Fruit fly (Drosophila melanogaster) whole organism, pupa: ENCODE data around the gene barr.

Experiments
- CG10348 ChIP-seq: fragments of 200-800 bp; sonication (Bioruptor generic); IDR thresholded peaks from 2 replicates; pipeline ENCODE4 v1.3.6; 2022; ENCODE audit warnings: missing biosample characterization, missing genetic modification characterization
- CG12605 ChIP-seq: fragments of 200-800 bp; sonication (Bioruptor generic); IDR thresholded peaks from 2 replicates; pipeline ENCODE4 v1.3.6; 2022; ENCODE audit warnings: missing biosample characterization, missing genetic modification characterization
- CG13204 ChIP-seq: fragments of 200-800 bp; sonication (Bioruptor generic); optimal IDR thresholded peaks from 2 replicates; lab custom pipeline; 2018; ENCODE audit warnings: missing biosample characterization, mild to moderate bottlenecking, missing genetic modification characterization, moderate library complexity
- CG14655 ChIP-seq: fragments of 200-800 bp; sonication (Bioruptor generic); optimal IDR thresholded peaks from 3 replicates; lab custom pipeline; 2017; ENCODE audit warnings: mild to moderate bottlenecking, missing biosample characterization, missing genetic modification reagents, missing genetic modification characterization
- CG15710 ChIP-seq: fragments of 200-800 bp; sonication (Bioruptor generic); optimal IDR thresholded peaks from 2 replicates; lab custom pipeline; 2018; ENCODE audit warnings: missing biosample characterization, mild to moderate bottlenecking, missing genetic modification characterization, moderate library complexity
- CG17806 ChIP-seq: fragments of 200-800 bp; sonication (Bioruptor generic); optimal IDR thresholded peaks from 2 replicates; lab custom pipeline; 2018; ENCODE audit warnings: missing biosample characterization, mild to moderate bottlenecking, missing genetic modification characterization, moderate library complexity
- CG32121 ChIP-seq: fragments of 200-800 bp; sonication (Bioruptor generic); IDR thresholded peaks from 2 replicates; pipeline ENCODE4 v1.3.6; 2022; ENCODE audit warnings: missing biosample characterization, missing genetic modification characterization
- CG34367 ChIP-seq: fragments of 200-800 bp; sonication (Bioruptor generic); optimal IDR thresholded peaks from 2 replicates; lab custom pipeline; 2018; ENCODE audit warnings: missing biosample characterization, mild to moderate bottlenecking, missing genetic modification characterization
- CG4496 ChIP-seq: fragments of 200-800 bp; sonication (Bioruptor generic); IDR thresholded peaks from 3 replicates; pipeline ENCODE4 v1.3.6; 2022; ENCODE audit warnings: missing biosample characterization, missing genetic modification characterization
- CG8159 ChIP-seq: fragments of 200-800 bp; sonication (Bioruptor generic); optimal IDR thresholded peaks from 3 replicates; lab custom pipeline; 2018; ENCODE audit warnings: missing biosample characterization, mild to moderate bottlenecking, missing genetic modification characterization, moderate library complexity
- CG8301 ChIP-seq: fragments of 200-800 bp; sonication (Bioruptor generic); optimal IDR thresholded peaks from 2 replicates; lab custom pipeline; 2018; ENCODE audit warnings: missing biosample characterization, mild to moderate bottlenecking, missing genetic modification characterization
- CG9948 ChIP-seq: fragments of 200-800 bp; sonication (Bioruptor generic); optimal IDR thresholded peaks from 2 replicates; lab custom pipeline; 2018; ENCODE audit warnings: missing biosample characterization, mild to moderate bottlenecking, missing genetic modification characterization, moderate library complexity
- D1 ChIP-seq: fragments of 200-800 bp; sonication (Bioruptor generic); optimal IDR thresholded peaks from 2 replicates; lab custom pipeline; 2018; ENCODE audit warnings: missing biosample characterization, mild to moderate bottlenecking, missing genetic modification characterization, moderate library complexity
- EcR ChIP-seq: fragments of 200-800 bp; sonication (Bioruptor generic); optimal IDR thresholded peaks from 3 replicates; lab custom pipeline; 2019; ENCODE audit warnings: missing biosample characterization, missing genetic modification characterization, mild to moderate bottlenecking, moderate library complexity, missing genetic modification reagents
- Ets98B ChIP-seq: fragments of 200-800 bp; sonication (Bioruptor generic); IDR thresholded peaks from 2 replicates; pipeline ENCODE4 v1.3.6; 2022; ENCODE audit warnings: missing biosample characterization, missing genetic modification characterization
- Pif1A ChIP-seq: fragments of 200-800 bp; sonication (Bioruptor generic); optimal IDR thresholded peaks from 3 replicates; lab custom pipeline; 2016; ENCODE audit warnings: missing biosample characterization, missing genetic modification characterization
- Pif1B ChIP-seq: fragments of 200-800 bp; sonication (Bioruptor generic); optimal IDR thresholded peaks from 3 replicates; lab custom pipeline; 2016; ENCODE audit warnings: missing biosample characterization, missing genetic modification characterization
- Snoo ChIP-seq: fragments of 200-800 bp; sonication (Bioruptor generic); optimal IDR thresholded peaks from 3 replicates; lab custom pipeline; 2017; ENCODE audit warnings: missing biosample characterization, mild to moderate bottlenecking, missing genetic modification characterization, inconsistent platforms
- fd96Ca ChIP-seq: fragments of 200-800 bp; sonication (Bioruptor generic); IDR thresholded peaks from 3 replicates; pipeline ENCODE4 v1.3.6; 2022; ENCODE audit warnings: missing biosample characterization, missing genetic modification characterization
- gl ChIP-seq: fragments of 200-800 bp; sonication (Bioruptor generic); optimal IDR thresholded peaks from 2 replicates; lab custom pipeline; 2018; ENCODE audit warnings: missing biosample characterization, mild to moderate bottlenecking, missing genetic modification characterization
- rn ChIP-seq: fragments of 200-800 bp; sonication (Bioruptor generic); IDR thresholded peaks from 2 replicates; pipeline ENCODE4 v1.3.6; 2022; ENCODE audit warnings: missing biosample characterization, missing genetic modification characterization

Gene barr

dm6 chr2L:20097105-20097631 is 36.0 kb upstream of the barr start, which contains the start of the genes mRpS18B and Kua:
mRpS18B (minus strand) TSS chr2L:20097253.
Kua (plus strand) TSS chr2L:20097581.
- TF ChIP-seq CG8301 (tag; lab: Kevin White, UChicago) (peak; percentile 28), CG32121 (GFP tag; lab: Robert Waterston, UW) (no peak), CG4496 (GFP tag; lab: Robert Waterston, UW) (peak; percentile 41; the same call in 1 of the 3 replicates), CG8159 (tag; lab: Kevin White, UChicago) (peak; percentile 55), Ets98B (GFP tag; lab: Robert Waterston, UW) (peak; percentile 46), D1 (tag; lab: Kevin White, UChicago) (peak; percentile 61), CG10348 (GFP tag; lab: Robert Waterston, UW) (no peak), CG15710 (tag; lab: Kevin White, UChicago) (peak; percentile 38), CG17806 (peak; percentile 39), CG14655 (GFP tag; lab: Kevin White, UChicago) (peak; percentile 41)

- TF ChIP-seq CG8301 (tag; lab: Kevin White, UChicago) (no peak), fd96Ca (GFP tag; lab: Robert Waterston, UW) (no peak), CG17806 (peak; percentile 19), gl (no peak), CG4496 (GFP tag; lab: Robert Waterston, UW) (no peak), D1 (tag; lab: Kevin White, UChicago) (no peak), CG15710 (tag; lab: Kevin White, UChicago) (peak; percentile 37), CG8159 (tag; lab: Kevin White, UChicago) (peak; percentile 44), Pif1B (GFP tag; lab: Kevin White, UChicago) (peak; percentile 49), Pif1A (no peak)
These were observed 32.6 kb upstream of the barr start, which contains the start of the genes Taf13 and nesd for dm6 chr2L:20093794-20094193. Taf13 (minus strand) TSS chr2L:20093849. nesd (plus strand) TSS chr2L:20093972.

dm6 chr2L:20091094-20091679 is 30.0 kb upstream of the barr start, which contains the start of the genes CG10747 and Pyroxd1:
CG10747 (minus strand) TSS chr2L:20091348.
Pyroxd1 (plus strand) TSS chr2L:20091435.
- TF ChIP-seq Ets98B (GFP tag; lab: Robert Waterston, UW): peak; percentile 97
- peak; percentile 96 for TF ChIP-seq rn
- TF ChIP-seq fd96Ca (GFP tag; lab: Robert Waterston, UW): peak; percentile 93
- TF ChIP-seq Pif1A: peak; percentile 99
- peak; percentile 99 for TF ChIP-seq CG8159 (tag; lab: Kevin White, UChicago)
- TF ChIP-seq Snoo (tag; lab: Kevin White, UChicago): peak; percentile 98
- peak; percentile 96 for TF ChIP-seq CG10348 (GFP tag; lab: Robert Waterston, UW)
- peak; percentile 94 for TF ChIP-seq CG12605 (GFP tag; lab: Robert Waterston, UW)
- TF ChIP-seq CG34367: peak; percentile 97
- peak; percentile 98 for TF ChIP-seq Pif1B (GFP tag; lab: Kevin White, UChicago)
- TF ChIP-seq gl: peak; percentile 92
- peak; percentile 98 for TF ChIP-seq CG4496 (GFP tag; lab: Robert Waterston, UW)
- TF ChIP-seq CG32121 (GFP tag; lab: Robert Waterston, UW): peak; percentile 99
- peak; percentile 98 for TF ChIP-seq D1 (tag; lab: Kevin White, UChicago)
- peak; percentile 59 for TF ChIP-seq EcR (GFP tag; lab: Kevin White, UChicago)
- peak; percentile 98 for TF ChIP-seq CG17806
- TF ChIP-seq CG9948 (tag; lab: Kevin White, UChicago): peak; percentile 99
- peak; percentile 99 for TF ChIP-seq CG15710 (tag; lab: Kevin White, UChicago)
- no peak for TF ChIP-seq CG13204 (GFP tag; lab: Kevin White, UChicago)
- peak; percentile 99 for TF ChIP-seq CG8301 (tag; lab: Kevin White, UChicago)
- TF ChIP-seq CG14655 (GFP tag; lab: Kevin White, UChicago): peak; percentile 99

dm6 chr2L:20086295-20087096 is 25.3 kb upstream of the barr start:
- TF ChIP-seq CG17806: peak; percentile 90
- TF ChIP-seq CG15710 (tag; lab: Kevin White, UChicago): peak; percentile 74
- peak; percentile 78 for TF ChIP-seq D1 (tag; lab: Kevin White, UChicago)
- peak; percentile 95 for TF ChIP-seq Pif1A
- peak; percentile 90; the same call in 1 of the 2 replicates for TF ChIP-seq CG12605 (GFP tag; lab: Robert Waterston, UW)
- peak; percentile 96 for TF ChIP-seq CG32121 (GFP tag; lab: Robert Waterston, UW)
- TF ChIP-seq Snoo (tag; lab: Kevin White, UChicago): peak; percentile 85
- peak; percentile 91 for TF ChIP-seq CG8301 (tag; lab: Kevin White, UChicago)
- peak; percentile 93 for TF ChIP-seq rn
- TF ChIP-seq EcR (GFP tag; lab: Kevin White, UChicago): peak; percentile 62
- peak; percentile 74 for TF ChIP-seq CG34367
- no peak for TF ChIP-seq CG13204 (GFP tag; lab: Kevin White, UChicago)
- TF ChIP-seq CG10348 (GFP tag; lab: Robert Waterston, UW): peak; percentile 93
- peak; percentile 84 for TF ChIP-seq CG9948 (tag; lab: Kevin White, UChicago)
- peak; percentile 98 for TF ChIP-seq Ets98B (GFP tag; lab: Robert Waterston, UW)
- TF ChIP-seq CG4496 (GFP tag; lab: Robert Waterston, UW): peak; percentile 98
- TF ChIP-seq CG8159 (tag; lab: Kevin White, UChicago): peak; percentile 88
- peak; percentile 94 for TF ChIP-seq fd96Ca (GFP tag; lab: Robert Waterston, UW)
- TF ChIP-seq CG14655 (GFP tag; lab: Kevin White, UChicago): peak; percentile 93
- peak; percentile 56 for TF ChIP-seq gl
- TF ChIP-seq Pif1B (GFP tag; lab: Kevin White, UChicago): peak; percentile 92
- TF ChIP-seq, all 21 proteins: peak for 20
